Fruit fly (Drosophila melanogaster): ENCODE measurements around the gene beat-VII.

- no peak for TF ChIP-seq ab (GFP tag; optimal IDR thresholded peaks at IDR 0.05)
- TF ChIP-seq Stat92E (GFP tag; optimal IDR thresholded peaks at IDR 0.05) = no peak
Observed at dm6 chr3R:26656140-26656539, 25.6 kb downstream of the beat-VII start, which contains the start of gene Tb.
